Worm (Caenorhabditis elegans) whole organism, L1 larva: ENCODE results near the gene F13B12.2.
A peak's percentile ranks its signal among the peaks of the same experiment; 100 is the strongest.

Source experiments
- C16A3.4 ChIP-seq: fragments of 150-350 bp; optimal IDR thresholded peaks from 2 replicates; lab custom pipeline; 2014; ENCODE audit warnings: missing biosample characterization, missing genetic modification characterization
- Y116A8C.19 ChIP-seq: sonication (generic microtip); optimal IDR thresholded peaks from 2 replicates; lab custom pipeline; 2016; ENCODE audit warnings: missing compliant biosample characterization, missing genetic modification characterization, borderline replicate concordance
- aha-1 ChIP-seq: fragments of 150-350 bp; optimal IDR thresholded peaks from 2 replicates; lab custom pipeline; 2014; ENCODE audit warnings: missing biosample characterization, missing genetic modification characterization
- alr-1 ChIP-seq: fragments of 200-800 bp; sonication (Bioruptor generic); optimal IDR thresholded peaks from 2 replicates; lab custom pipeline; 2018; ENCODE audit warnings: borderline replicate concordance, mild to moderate bottlenecking, missing genetic modification characterization, missing compliant biosample characterization
- ceh-8 ChIP-seq: fragments of 200-800 bp; sonication (Bioruptor generic); optimal IDR thresholded peaks from 2 replicates; lab custom pipeline; 2018; ENCODE audit warnings: mild to moderate bottlenecking, missing genetic modification characterization, moderate library complexity, missing compliant biosample characterization
- ceh-90 ChIP-seq: sonication (generic microtip); optimal IDR thresholded peaks from 2 replicates; lab custom pipeline; 2016; ENCODE audit warnings: missing genetic modification characterization, missing compliant biosample characterization
- ces-1 ChIP-seq: fragments of 150-350 bp; optimal IDR thresholded peaks from 2 replicates; lab custom pipeline; 2014; ENCODE audit warnings: missing biosample characterization, missing genetic modification reagents, missing genetic modification characterization
- dpl-1 ChIP-seq, 3 experiments: fragments of 150-350 bp in 2 of 3; sonication (generic microtip) in 1 of 3; optimal IDR thresholded peaks; 2 replicates each; lab custom pipeline; 2014 to 2017; ENCODE audit warnings: missing biosample characterization in 3 of 3, missing genetic modification characterization in 3 of 3, missing genetic modification reagents in 3 of 3
- dsc-1 ChIP-seq: sonication (generic microtip); optimal IDR thresholded peaks from 2 replicates; lab custom pipeline; 2016; ENCODE audit warnings: mild to moderate bottlenecking, missing genetic modification characterization, missing compliant biosample characterization
- egl-13 ChIP-seq: sonication (generic microtip); optimal IDR thresholded peaks from 2 replicates; lab custom pipeline; 2016; ENCODE audit warnings: missing genotype, missing genetic modification reagents, missing genetic modification characterization, missing compliant biosample characterization
- egl-27 ChIP-seq, 2 experiments: fragments of 150-350 bp in 1 of 2; sonication (generic microtip); optimal IDR thresholded peaks; 3 replicates each; lab custom pipeline; 2017 to 2018; ENCODE audit warnings: missing biosample characterization in 2 of 2, missing genetic modification characterization in 2 of 2, missing genetic modification reagents in 2 of 2
- fkh-10 ChIP-seq: sonication (generic microtip); optimal IDR thresholded peaks from 2 replicates; lab custom pipeline; 2017; ENCODE audit warnings: missing biosample characterization, missing genetic modification reagents, missing genetic modification characterization
- fkh-8 ChIP-seq: sonication (generic microtip); optimal IDR thresholded peaks from 2 replicates; lab custom pipeline; 2016; ENCODE audit warnings: mild to moderate bottlenecking, missing genetic modification characterization, missing compliant biosample characterization
- fos-1 ChIP-seq: fragments of 150-350 bp; optimal IDR thresholded peaks from 2 replicates; lab custom pipeline; 2014; ENCODE audit warnings: missing biosample characterization, missing genetic modification characterization
- hlh-4 ChIP-seq: sonication (generic microtip); optimal IDR thresholded peaks from 2 replicates; lab custom pipeline; 2016; ENCODE audit warnings: mild to moderate bottlenecking, missing genetic modification characterization, missing compliant biosample characterization
- hpl-2 ChIP-seq: fragments of 150-350 bp; optimal IDR thresholded peaks from 2 replicates; lab custom pipeline; 2014; ENCODE audit warnings: missing biosample characterization, missing genetic modification reagents, missing genetic modification characterization
- irx-1 ChIP-seq: sonication (generic microtip); optimal IDR thresholded peaks from 2 replicates; lab custom pipeline; 2016; ENCODE audit warnings: missing genetic modification characterization, missing compliant biosample characterization
- jun-1 ChIP-seq: fragments of 150-350 bp; optimal IDR thresholded peaks from 2 replicates; lab custom pipeline; 2014; ENCODE audit warnings: missing biosample characterization, missing genetic modification reagents, missing genetic modification characterization
- lin-13 ChIP-seq: fragments of 150-350 bp; optimal IDR thresholded peaks from 2 replicates; lab custom pipeline; 2014; ENCODE audit warnings: missing biosample characterization, missing genetic modification reagents, missing genetic modification characterization
- lin-14 ChIP-seq: fragments of 200-800 bp; sonication (Bioruptor generic); optimal IDR thresholded peaks from 2 replicates; lab custom pipeline; 2018; ENCODE audit warnings: mild to moderate bottlenecking, missing genetic modification characterization, moderate library complexity, missing compliant biosample characterization
- lin-15B ChIP-seq: fragments of 150-350 bp; sonication (generic microtip); optimal IDR thresholded peaks from 3 replicates; lab custom pipeline; 2014; ENCODE audit warnings: missing biosample characterization, missing genetic modification characterization
- lin-35 ChIP-seq, 2 experiments: fragments of 150-350 bp; optimal IDR thresholded peaks; 2 replicates each; lab custom pipeline; 2014; ENCODE audit warnings: missing biosample characterization in 2 of 2, missing genetic modification characterization in 2 of 2, missing genetic modification reagents in 2 of 2
- lin-39 ChIP-seq: fragments of 150-350 bp; optimal IDR thresholded peaks from 2 replicates; lab custom pipeline; 2014; ENCODE audit warnings: missing biosample characterization, missing genetic modification reagents, missing genetic modification characterization
- mab-9 ChIP-seq: fragments of 200-800 bp; sonication (Bioruptor generic); IDR thresholded peaks from 2 replicates; pipeline ENCODE4 v1.3.6; 2022; ENCODE audit warnings: missing genetic modification reagents, missing genetic modification characterization, missing compliant biosample characterization
- nhr-20 ChIP-seq: sonication (generic microtip); optimal IDR thresholded peaks from 2 replicates; lab custom pipeline; 2016; ENCODE audit warnings: mild to moderate bottlenecking, missing genetic modification characterization, missing compliant biosample characterization
- nhr-47 ChIP-seq: sonication (generic microtip); optimal IDR thresholded peaks from 2 replicates; lab custom pipeline; 2016; ENCODE audit warnings: mild to moderate bottlenecking, missing genetic modification characterization, moderate library complexity, missing compliant biosample characterization
- nhr-71 ChIP-seq: sonication (generic microtip); optimal IDR thresholded peaks from 2 replicates; lab custom pipeline; 2016; ENCODE audit warnings: mild to moderate bottlenecking, missing genetic modification characterization, moderate library complexity, missing compliant biosample characterization
- nhr-76 ChIP-seq: sonication (generic microtip); optimal IDR thresholded peaks from 2 replicates; lab custom pipeline; 2017; ENCODE audit warnings: missing biosample characterization, missing genetic modification characterization
- nhr-85 ChIP-seq: sonication (generic microtip); peaks from one replicate; lab custom pipeline; 2016; ENCODE audit warnings: missing genetic modification characterization, inconsistent platforms, missing compliant biosample characterization
- pag-3 ChIP-seq: sonication (generic microtip); optimal IDR thresholded peaks from 2 replicates; lab custom pipeline; 2017; ENCODE audit warnings: missing genetic modification characterization, mild to moderate bottlenecking, missing compliant biosample characterization, antibody characterized with exemption, borderline replicate concordance; ENCODE audit not compliant: insufficient read depth
- pax-3 ChIP-seq: fragments of 200-800 bp; sonication (Bioruptor generic); optimal IDR thresholded peaks from 2 replicates; lab custom pipeline; 2018; ENCODE audit warnings: mild to moderate bottlenecking, missing genetic modification characterization, moderate library complexity, missing compliant biosample characterization
- pqm-1 ChIP-seq: sonication (generic microtip); optimal IDR thresholded peaks from 3 replicates; lab custom pipeline; 2017; ENCODE audit warnings: missing biosample characterization, missing genetic modification characterization
- rnt-1 ChIP-seq: sonication (generic microtip); optimal IDR thresholded peaks from 2 replicates; lab custom pipeline; 2016; ENCODE audit warnings: mild to moderate bottlenecking, missing genetic modification characterization, moderate library complexity, missing compliant biosample characterization
- snu-23 ChIP-seq: sonication (generic microtip); optimal IDR thresholded peaks from 2 replicates; lab custom pipeline; 2016; ENCODE audit warnings: missing genetic modification characterization, missing compliant biosample characterization
- tbx-2 ChIP-seq: sonication (generic microtip); optimal IDR thresholded peaks from 2 replicates; lab custom pipeline; 2016; ENCODE audit warnings: missing genetic modification characterization, missing compliant biosample characterization
- tlp-1 ChIP-seq: fragments of 150-350 bp; optimal IDR thresholded peaks from 2 replicates; lab custom pipeline; 2014; ENCODE audit warnings: missing biosample characterization, missing genetic modification characterization
- unc-62 ChIP-seq: fragments of 150-350 bp; optimal IDR thresholded peaks from 2 replicates; lab custom pipeline; 2014; ENCODE audit warnings: missing biosample characterization, missing genetic modification reagents, missing genetic modification characterization
- unc-98 ChIP-seq: fragments of 200-800 bp; sonication (Bioruptor generic); IDR thresholded peaks from 2 replicates; pipeline ENCODE4 v1.3.6; 2022; ENCODE audit warnings: missing genetic modification characterization, missing compliant biosample characterization
- vab-15 ChIP-seq: sonication (generic microtip); optimal IDR thresholded peaks from 2 replicates; lab custom pipeline; 2017; ENCODE audit warnings: missing genotype, mild to moderate bottlenecking, missing genetic modification characterization, missing compliant biosample characterization
- zag-1 ChIP-seq: fragments of 150-350 bp; optimal IDR thresholded peaks from 2 replicates; lab custom pipeline; 2014; ENCODE audit warnings: missing biosample characterization, missing genetic modification characterization

The F13B12.2 gene

ce11 chrIV:10398244-10398643 is 30.7 kb downstream of the F13B12.2 start (continued):
- peak; percentile 63 for TF ChIP-seq ceh-8 (GFP tag; lab: Kevin White, UChicago)
- TF ChIP-seq egl-27 (tag; optimal IDR thresholded peaks at IDR 0.05; lab: Kevin White, UChicago): no peak
- no peak for TF ChIP-seq ces-1 (GFP tag; lab: Kevin White, UChicago)
- TF ChIP-seq tlp-1 (tag; lab: Kevin White, UChicago): no peak
- no peak for TF ChIP-seq pag-3 (tag; lab: Kevin White, UChicago)
- no peak for TF ChIP-seq fos-1 (tag; lab: Kevin White, UChicago)
- no peak for TF ChIP-seq hlh-4 (tag; lab: Kevin White, UChicago)
- TF ChIP-seq nhr-71 (tag; lab: Kevin White, UChicago): peak; percentile 46
- TF ChIP-seq pax-3 (tag; lab: Kevin White, UChicago): no peak
- peak; percentile 34 for TF ChIP-seq nhr-47
- TF ChIP-seq rnt-1 (tag; lab: Kevin White, UChicago): no peak
- no peak for TF ChIP-seq ceh-90 (tag; lab: Kevin White, UChicago)
- TF ChIP-seq lin-15B (tag; lab: Kevin White, UChicago): no peak
- TF ChIP-seq pqm-1 (tag; lab: Kevin White, UChicago): no peak
- no peak for TF ChIP-seq lin-13 (GFP tag; lab: Kevin White, UChicago)
- TF ChIP-seq fkh-10 (GFP tag; lab: Kevin White, UChicago): peak; percentile 12
- no peak for TF ChIP-seq vab-15 (tag; lab: Kevin White, UChicago)
- TF ChIP-seq lin-14 (GFP tag; lab: Kevin White, UChicago): peak; percentile 78
- no peak for TF ChIP-seq lin-35 (GFP tag; optimal IDR thresholded peaks at IDR 0.05; lab: Kevin White, UChicago)
- no peak for TF ChIP-seq hpl-2 (GFP tag; lab: Kevin White, UChicago)
- TF ChIP-seq lin-39 (tag; lab: Kevin White, UChicago): no peak
- no peak for TF ChIP-seq aha-1 (tag; lab: Kevin White, UChicago)
- no peak for TF ChIP-seq jun-1 (tag; lab: Kevin White, UChicago)
- no peak for TF ChIP-seq unc-98
- TF ChIP-seq nhr-85 (tag; lab: Kevin White, UChicago): no peak
- TF ChIP-seq egl-13 (tag; lab: Kevin White, UChicago): no peak
- TF ChIP-seq unc-62: no peak
- TF ChIP-seq mab-9 (GFP tag; lab: Robert Waterston, UW): no peak

- no peak for TF ChIP-seq aha-1 (tag; lab: Kevin White, UChicago)
- peak; percentile 24 for TF ChIP-seq nhr-71 (tag; lab: Kevin White, UChicago)
- no peak for TF ChIP-seq hpl-2 (GFP tag; lab: Kevin White, UChicago)
- TF ChIP-seq dsc-1 (tag; lab: Kevin White, UChicago): peak; percentile 54
- TF ChIP-seq fkh-10 (GFP tag; lab: Kevin White, UChicago): peak; percentile 63
- peak; percentile 77 for TF ChIP-seq lin-14 (GFP tag; lab: Kevin White, UChicago)
- TF ChIP-seq snu-23 (GFP tag; lab: Kevin White, UChicago): no peak
- TF ChIP-seq tbx-2 (tag; lab: Kevin White, UChicago): peak; percentile 3
- peak; percentile 44 for TF ChIP-seq fkh-8 (tag; lab: Kevin White, UChicago)
- no peak for TF ChIP-seq alr-1
- peak; percentile 14 for TF ChIP-seq nhr-47
These were observed 32.1 kb downstream of the F13B12.2 start for ce11 chrIV:10396827-10397226.

- TF ChIP-seq lin-39 (tag; lab: Kevin White, UChicago) (no peak), unc-62 (no peak), irx-1 (no peak), C16A3.4 (tag; lab: Kevin White, UChicago) (no peak), nhr-20 (tag; lab: Kevin White, UChicago) (no peak), Y116A8C.19 (tag; lab: Kevin White, UChicago) (no peak), zag-1 (tag; lab: Kevin White, UChicago) (no peak), dpl-1 (GFP tag; optimal IDR thresholded peaks at IDR 0.05; lab: Kevin White, UChicago) (no peak), nhr-76 (tag; lab: Kevin White, UChicago) (no peak)
These were observed 34.1 kb downstream of the F13B12.2 start, which contains the start of gene R10H10.4 for ce11 chrIV:10394858-10395257. R10H10.4 (minus strand) TSS chrIV:10394958.
